Fruit fly (Drosophila melanogaster) whole organism, embryonic: ENCODE data around the gene mRpL4.

Experiments used
- BEAF-32 ChIP-seq: fragments of 200-800 bp; sonication (Bioruptor generic); optimal IDR thresholded peaks from 3 replicates; lab custom pipeline; 2017; ENCODE audit warnings: missing biosample characterization, missing genetic modification characterization, mild to moderate bottlenecking, moderate library complexity, missing genetic modification reagents
- C15 ChIP-seq: fragments of 200-800 bp; sonication (Bioruptor generic); IDR thresholded peaks from 3 replicates; pipeline ENCODE4 v1.3.6; 2022; ENCODE audit warnings: missing biosample characterization, missing genetic modification characterization
- CG10274 ChIP-seq: fragments of 200-800 bp; sonication (Bioruptor generic); optimal IDR thresholded peaks from 3 replicates; lab custom pipeline; 2017; ENCODE audit warnings: missing biosample characterization, mild to moderate bottlenecking, missing genetic modification characterization
- CG11085 ChIP-seq: fragments of 200-800 bp; sonication (Bioruptor generic); IDR thresholded peaks from 2 replicates; pipeline ENCODE4 v1.3.6; 2022; ENCODE audit warnings: missing biosample characterization, missing genetic modification characterization
- CG11398 ChIP-seq: fragments of 200-800 bp; sonication (Bioruptor generic); optimal IDR thresholded peaks from 2 replicates; lab custom pipeline; 2016; ENCODE audit warnings: missing biosample characterization, missing genetic modification characterization
- CG12071 ChIP-seq: fragments of 200-800 bp; sonication (Bioruptor generic); optimal IDR thresholded peaks from 3 replicates; lab custom pipeline; 2018; ENCODE audit warnings: missing biosample characterization, mild to moderate bottlenecking, missing genetic modification characterization
- CG14710 ChIP-seq: fragments of 200-800 bp; sonication (Bioruptor generic); optimal IDR thresholded peaks from 3 replicates; lab custom pipeline; 2019; ENCODE audit warnings: missing biosample characterization, mild to moderate bottlenecking, missing genetic modification characterization, moderate library complexity
- CG14965 ChIP-seq: fragments of 200-800 bp; sonication (Bioruptor generic); optimal IDR thresholded peaks from 2 replicates; lab custom pipeline; 2016; ENCODE audit warnings: missing biosample characterization, missing genetic modification characterization, borderline replicate concordance
- CG15269 ChIP-seq: fragments of 200-800 bp; sonication (Bioruptor generic); optimal IDR thresholded peaks from 2 replicates; lab custom pipeline; 2018; ENCODE audit warnings: missing biosample characterization, mild to moderate bottlenecking, missing genetic modification characterization, moderate library complexity
- CG1647 ChIP-seq: fragments of 200-800 bp; sonication (Bioruptor generic); optimal IDR thresholded peaks from 3 replicates; lab custom pipeline; 2016; ENCODE audit warnings: missing biosample characterization, missing genetic modification characterization
- CG16779 ChIP-seq: fragments of 200-800 bp; sonication (Bioruptor generic); IDR thresholded peaks from 2 replicates; pipeline ENCODE4 v1.3.6; 2022; ENCODE audit warnings: missing biosample characterization, missing genetic modification characterization
- CG17361 ChIP-seq: fragments of 200-800 bp; sonication (Bioruptor generic); IDR thresholded peaks from 3 replicates; pipeline ENCODE4 v1.3.6; 2022; ENCODE audit warnings: missing biosample characterization, missing genetic modification characterization
- CG17912 ChIP-seq: fragments of 200-800 bp; sonication (Bioruptor generic); optimal IDR thresholded peaks from 2 replicates; lab custom pipeline; 2018; ENCODE audit warnings: missing biosample characterization, mild to moderate bottlenecking, missing genetic modification characterization
- CG2120 ChIP-seq: fragments of 200-800 bp; sonication (Bioruptor generic); optimal IDR thresholded peaks from 3 replicates; lab custom pipeline; 2016; ENCODE audit warnings: missing biosample characterization, missing genetic modification characterization
- CG31224 ChIP-seq: fragments of 200-800 bp; sonication (Bioruptor generic); IDR thresholded peaks from 2 replicates; pipeline ENCODE4 v1.3.6; 2022; ENCODE audit warnings: missing biosample characterization, missing genetic modification characterization
- CG4730 ChIP-seq: fragments of 200-800 bp; sonication (Bioruptor generic); IDR thresholded peaks from 2 replicates; pipeline ENCODE4 v1.3.6; 2022; ENCODE audit warnings: missing biosample characterization, missing genetic modification characterization
- CG6175 ChIP-seq: fragments of 200-800 bp; sonication (Bioruptor generic); IDR thresholded peaks from 3 replicates; pipeline ENCODE4 v1.3.6; 2022; ENCODE audit warnings: missing biosample characterization, missing genetic modification characterization
- CG6813 ChIP-seq: fragments of 200-800 bp; sonication (Bioruptor generic); optimal IDR thresholded peaks from 2 replicates; lab custom pipeline; 2017; ENCODE audit warnings: missing biosample characterization, missing genetic modification characterization, mild to moderate bottlenecking, moderate library complexity, missing genetic modification reagents
- CG7372 ChIP-seq: fragments of 200-800 bp; sonication (Bioruptor generic); IDR thresholded peaks from 2 replicates; pipeline ENCODE4 v1.3.6; 2022; ENCODE audit warnings: missing biosample characterization, missing genetic modification characterization
- CG8290 ChIP-seq, 3 experiments: fragments of 200-800 bp; sonication (Bioruptor generic); optimal IDR thresholded peaks; 2 replicates each; lab custom pipeline; 2016 to 2019; ENCODE audit warnings: missing biosample characterization in 3 of 3, missing genetic modification characterization in 3 of 3, mild to moderate bottlenecking in 2 of 3, moderate library complexity in 1 of 3
- CG8359 ChIP-seq: fragments of 200-800 bp; sonication (Bioruptor generic); optimal IDR thresholded peaks from 2 replicates; lab custom pipeline; 2017; ENCODE audit warnings: missing biosample characterization, mild to moderate bottlenecking, missing genetic modification characterization, borderline replicate concordance
- CG9797 ChIP-seq: fragments of 200-800 bp; sonication (Bioruptor generic); optimal IDR thresholded peaks from 3 replicates; lab custom pipeline; 2018; ENCODE audit warnings: missing biosample characterization, mild to moderate bottlenecking, missing genetic modification characterization
- CG9876 ChIP-seq: fragments of 200-800 bp; sonication (Bioruptor generic); optimal IDR thresholded peaks from 2 replicates; lab custom pipeline; 2016; ENCODE audit warnings: missing biosample characterization, missing genetic modification characterization
- CHES-1-like ChIP-seq: fragments of 200-800 bp; sonication (Bioruptor generic); optimal IDR thresholded peaks from 2 replicates; lab custom pipeline; 2016; ENCODE audit warnings: missing biosample characterization, missing genetic modification characterization
- Dbx ChIP-seq: fragments of 200-800 bp; sonication (Bioruptor generic); IDR thresholded peaks from 3 replicates; pipeline ENCODE4 v1.3.6; 2022; ENCODE audit warnings: missing biosample characterization, missing genetic modification characterization
- HLH4C ChIP-seq: fragments of 200-800 bp; sonication (Bioruptor generic); IDR thresholded peaks from 3 replicates; pipeline ENCODE4 v1.3.6; 2022; ENCODE audit warnings: missing biosample characterization, missing genetic modification characterization; ENCODE audit not compliant: partially characterized antibody
- HmgZ ChIP-seq: fragments of 200-800 bp; sonication (Bioruptor generic); optimal IDR thresholded peaks from 2 replicates; lab custom pipeline; 2018; ENCODE audit warnings: missing biosample characterization, mild to moderate bottlenecking, missing genetic modification characterization
- Lim3 ChIP-seq: fragments of 200-800 bp; sonication (Bioruptor generic); IDR thresholded peaks from 2 replicates; pipeline ENCODE4 v1.3.6; 2022; ENCODE audit warnings: missing biosample characterization, missing genetic modification characterization
- Nf-YB ChIP-seq: fragments of 200-800 bp; sonication (Bioruptor generic); optimal IDR thresholded peaks from 3 replicates; lab custom pipeline; 2019; ENCODE audit warnings: missing biosample characterization, mild to moderate bottlenecking, missing genetic modification characterization, moderate library complexity
- Oaz ChIP-seq: fragments of 200-800 bp; sonication (Bioruptor generic); IDR thresholded peaks from 2 replicates; pipeline ENCODE4 v1.3.6; 2022; ENCODE audit warnings: missing biosample characterization, missing genetic modification characterization
- PHDP ChIP-seq: fragments of 200-800 bp; sonication (Bioruptor generic); optimal IDR thresholded peaks from 3 replicates; lab custom pipeline; 2018; ENCODE audit warnings: missing biosample characterization, mild to moderate bottlenecking, missing genetic modification characterization, moderate library complexity
- Ptx1 ChIP-seq: fragments of 200-800 bp; sonication (Bioruptor generic); IDR thresholded peaks from 2 replicates; pipeline ENCODE4 v1.3.6; 2022; ENCODE audit warnings: missing biosample characterization, missing genetic modification characterization
- TFAM ChIP-seq: fragments of 200-800 bp; sonication (Bioruptor generic); optimal IDR thresholded peaks from 2 replicates; lab custom pipeline; 2017; ENCODE audit warnings: missing biosample characterization, missing genetic modification characterization, inconsistent platforms
- Xrp1 ChIP-seq: fragments of 200-800 bp; sonication (Bioruptor generic); IDR thresholded peaks from 2 replicates; pipeline ENCODE4 v1.3.6; 2022; ENCODE audit warnings: missing biosample characterization, missing genetic modification characterization
- aop ChIP-seq: fragments of 200-800 bp; sonication (Bioruptor generic); IDR thresholded peaks from 2 replicates; pipeline ENCODE4 v1.3.6; 2022; ENCODE audit warnings: missing biosample characterization, missing genetic modification characterization
- cas ChIP-seq: fragments of 200-800 bp; sonication (Bioruptor generic); IDR thresholded peaks from 2 replicates; pipeline ENCODE4 v1.3.6; 2022; ENCODE audit warnings: missing biosample characterization, missing genetic modification characterization
- caup ChIP-seq: fragments of 200-800 bp; sonication (Bioruptor generic); optimal IDR thresholded peaks from 3 replicates; lab custom pipeline; 2017; ENCODE audit warnings: missing biosample characterization, mild to moderate bottlenecking, missing genetic modification characterization, moderate library complexity; ENCODE audit not compliant: severe bottlenecking
- dmrt99B ChIP-seq: fragments of 200-800 bp; sonication (Bioruptor generic); optimal IDR thresholded peaks from 2 replicates; lab custom pipeline; 2018; ENCODE audit warnings: missing biosample characterization, mild to moderate bottlenecking, missing genetic modification characterization, moderate library complexity
- lbe ChIP-seq: fragments of 200-800 bp; sonication (Bioruptor generic); optimal IDR thresholded peaks from 2 replicates; lab custom pipeline; 2016; ENCODE audit warnings: missing biosample characterization, mild to moderate bottlenecking, missing genetic modification characterization
- lov ChIP-seq, 2 experiments: fragments of 200-800 bp in 1 of 2; fragments of >200 bp in 1 of 2; sonication (Bioruptor generic) in 1 of 2; IDR thresholded peaks in 1 of 2; optimal IDR thresholded peaks in 1 of 2; 2 replicates in 1 of 2; 3 replicates in 1 of 2; pipeline versions ENCODE4 v1.3.6 to Lab custom; 2017 to 2022; ENCODE audit warnings: missing biosample characterization in 1 of 2, missing genetic modification characterization in 1 of 2
- nerfin-1 ChIP-seq: fragments of 200-800 bp; sonication (Bioruptor generic); optimal IDR thresholded peaks from 3 replicates; lab custom pipeline; 2019; ENCODE audit warnings: missing biosample characterization, mild to moderate bottlenecking, missing genetic modification characterization, moderate library complexity
- psq ChIP-seq: fragments of 200-800 bp; sonication (Bioruptor generic); optimal IDR thresholded peaks from 2 replicates; lab custom pipeline; 2017; ENCODE audit warnings: missing biosample characterization, missing genetic modification characterization
- repo ChIP-seq: fragments of 200-800 bp; sonication (Bioruptor generic); optimal IDR thresholded peaks from 2 replicates; lab custom pipeline; 2016; ENCODE audit warnings: missing biosample characterization, missing genetic modification characterization
- rib ChIP-seq: fragments of 200-800 bp; sonication (Bioruptor generic); IDR thresholded peaks from 2 replicates; pipeline ENCODE4 v1.3.6; 2022; ENCODE audit warnings: missing biosample characterization, missing genetic modification characterization
- row ChIP-seq: fragments of 200-800 bp; sonication (Bioruptor generic); IDR thresholded peaks from 3 replicates; pipeline ENCODE4 v1.3.6; 2022; ENCODE audit warnings: missing biosample characterization, missing genetic modification characterization
- sob ChIP-seq: fragments of 200-800 bp; sonication (Bioruptor generic); IDR thresholded peaks from 2 replicates; pipeline ENCODE4 v1.3.6; 2022; ENCODE audit warnings: missing biosample characterization, missing genetic modification characterization
- tio ChIP-seq: fragments of 200-800 bp; sonication (Bioruptor generic); optimal IDR thresholded peaks from 2 replicates; lab custom pipeline; 2017; ENCODE audit warnings: missing biosample characterization, missing genetic modification characterization, inconsistent platforms
- unc-4 ChIP-seq: fragments of 200-800 bp; sonication (Bioruptor generic); IDR thresholded peaks from 2 replicates; pipeline ENCODE4 v1.3.6; 2022; ENCODE audit warnings: missing biosample characterization, missing genetic modification characterization; ENCODE audit not compliant: partially characterized antibody
- zfh1 ChIP-seq: fragments of 200-800 bp; sonication (Bioruptor generic); IDR thresholded peaks from 3 replicates; pipeline ENCODE4 v1.3.6; 2022; ENCODE audit warnings: missing biosample characterization, missing genetic modification characterization

mRpL4 gene

dm6 chr2L:16285692-16286359 is 43.1 kb downstream of the mRpL4 start (continued):
- TF ChIP-seq rib: no peak
- no peak for TF ChIP-seq Oaz
- no peak for TF ChIP-seq Lim3 (GFP tag; lab: Robert Waterston, UW)
- TF ChIP-seq PHDP (tag; lab: Kevin White, UChicago): peak; percentile 92
- TF ChIP-seq HmgZ (tag; lab: Kevin White, UChicago): peak; percentile 90
- peak; percentile 81 for TF ChIP-seq CG9876 (GFP tag; lab: Kevin White, UChicago)
- no peak for TF ChIP-seq lov (optimal IDR thresholded peaks at IDR 0.05; lab: Kevin White, UChicago)
- TF ChIP-seq lov (GFP tag; IDR thresholded peaks at IDR 0.05; lab: Robert Waterston, UW): no peak
- peak; percentile 91 for TF ChIP-seq CG15269 (tag; lab: Kevin White, UChicago)
- no peak for TF ChIP-seq CG4730 (GFP tag; lab: Robert Waterston, UW)
- TF ChIP-seq cas: no peak
- no peak for TF ChIP-seq CG31224 (GFP tag; lab: Robert Waterston, UW)
- no peak for TF ChIP-seq CG6175
- peak; percentile 81 for TF ChIP-seq tio
- TF ChIP-seq zfh1 (GFP tag; lab: Robert Waterston, UW): no peak
- no peak for TF ChIP-seq Xrp1 (GFP tag; lab: Robert Waterston, UW)
- no peak for TF ChIP-seq Dbx (GFP tag; lab: Robert Waterston, UW)
- TF ChIP-seq CG12071 (GFP tag; lab: Kevin White, UChicago): peak; percentile 90
- peak; percentile 91 for TF ChIP-seq dmrt99B
- peak; percentile 73 for TF ChIP-seq nerfin-1 (tag; lab: Kevin White, UChicago)
- peak; percentile 63 for TF ChIP-seq Nf-YB
- TF ChIP-seq CG2120 (GFP tag; lab: Kevin White, UChicago): peak; percentile 88
- TF ChIP-seq CHES-1-like (GFP tag; lab: Kevin White, UChicago): peak; percentile 74
- peak; percentile 48 for TF ChIP-seq psq (GFP tag; lab: Kevin White, UChicago)
- no peak for TF ChIP-seq BEAF-32 (GFP tag; lab: Kevin White, UChicago)
- peak; percentile 79 for TF ChIP-seq CG14710
- no peak for TF ChIP-seq aop (GFP tag; lab: Robert Waterston, UW)
- TF ChIP-seq CG9797 (GFP tag; lab: Kevin White, UChicago): no peak
- TF ChIP-seq C15 (GFP tag; lab: Robert Waterston, UW): no peak
- TF ChIP-seq CG16779: no peak
- TF ChIP-seq unc-4 (GFP tag; lab: Robert Waterston, UW): no peak
- peak; percentile 78 for TF ChIP-seq lbe (GFP tag; lab: Kevin White, UChicago)
- TF ChIP-seq sob: no peak
- peak; percentile 78 for TF ChIP-seq CG8359 (GFP tag; lab: Kevin White, UChicago)
- no peak for TF ChIP-seq CG11085 (GFP tag; lab: Robert Waterston, UW)
- no peak for TF ChIP-seq row
- no peak for TF ChIP-seq CG17361 (GFP tag; lab: Robert Waterston, UW)
- TF ChIP-seq CG1647 (GFP tag; lab: Kevin White, UChicago): peak; percentile 81
- no peak for TF ChIP-seq CG7372
- TF ChIP-seq CG17912 (GFP tag; lab: Kevin White, UChicago): peak; percentile 35
- no peak for TF ChIP-seq Ptx1 (GFP tag; lab: Robert Waterston, UW)
- peak; percentile 82 for TF ChIP-seq caup (GFP tag; lab: Kevin White, UChicago)
- TF ChIP-seq CG8290 (GFP tag; optimal IDR thresholded peaks at IDR 0.05; lab: Kevin White, UChicago): peak; percentile 32
- TF ChIP-seq CG8290 (tag; optimal IDR thresholded peaks at IDR 0.05; lab: Kevin White, UChicago): peak in 1 of 2 experiments; percentile 93
- TF ChIP-seq CG14965: peak; percentile 41
- no peak for TF ChIP-seq HLH4C (GFP tag; lab: Robert Waterston, UW)
- peak; percentile 80 for TF ChIP-seq CG6813 (GFP tag; lab: Kevin White, UChicago)
- peak; percentile 73 for TF ChIP-seq CG11398 (GFP tag; lab: Kevin White, UChicago)
- TF ChIP-seq CG10274 (GFP tag; lab: Kevin White, UChicago): peak; percentile 66
- TF ChIP-seq repo (GFP tag; lab: Kevin White, UChicago): peak; percentile 67
- TF ChIP-seq TFAM (GFP tag; lab: Kevin White, UChicago): peak; percentile 63
